Fruit fly (Drosophila melanogaster) whole organism, prepupa: ENCODE results near the gene Ptpmeg2.

Source experiments
- CG11762 ChIP-seq: fragments of 200-800 bp; sonication (Bioruptor generic); optimal IDR thresholded peaks from 3 replicates; lab custom pipeline; 2016; ENCODE audit warnings: missing biosample characterization, missing genetic modification characterization; ENCODE audit not compliant: insufficient read depth
- CG4318 ChIP-seq: fragments of 200-800 bp; sonication (Bioruptor generic); optimal IDR thresholded peaks from 3 replicates; lab custom pipeline; 2017; ENCODE audit warnings: missing biosample characterization, mild to moderate bottlenecking, missing genetic modification characterization
- CG6276 ChIP-seq: fragments of 200-800 bp; sonication (Bioruptor generic); optimal IDR thresholded peaks from 2 replicates; lab custom pipeline; 2017; ENCODE audit warnings: missing biosample characterization, mild to moderate bottlenecking, missing genetic modification characterization
- Hr39 ChIP-seq: fragments of 200-800 bp; sonication (Bioruptor generic); optimal IDR thresholded peaks from 2 replicates; lab custom pipeline; 2016; ENCODE audit warnings: missing biosample characterization, missing genetic modification characterization
- Smox ChIP-seq: fragments of 200-800 bp; sonication (Bioruptor generic); optimal IDR thresholded peaks from 3 replicates; lab custom pipeline; 2016; ENCODE audit warnings: missing biosample characterization, missing genetic modification characterization
- net ChIP-seq: fragments of 200-800 bp; sonication (Bioruptor generic); optimal IDR thresholded peaks from 3 replicates; lab custom pipeline; 2016; ENCODE audit warnings: missing biosample characterization, missing genetic modification characterization
- salr ChIP-seq, 2 experiments: fragments of 200-800 bp; sonication (Bioruptor generic); optimal IDR thresholded peaks; 3 replicates each; lab custom pipeline; 2016 to 2018; ENCODE audit warnings: missing biosample characterization in 2 of 2, missing genetic modification characterization in 2 of 2, mild to moderate bottlenecking in 1 of 2
- svp ChIP-seq: fragments of 200-800 bp; sonication (Bioruptor generic); peaks from one replicate; lab custom pipeline; 2016; ENCODE audit warnings: missing biosample characterization, missing genetic modification characterization
- topi ChIP-seq: fragments of 200-800 bp; sonication (Bioruptor generic); optimal IDR thresholded peaks from 3 replicates; lab custom pipeline; 2016; ENCODE audit warnings: missing biosample characterization, missing genetic modification characterization

dm6 chrX:9684158-9684557 lies 25.2 kb upstream of the Ptpmeg2 start:
- TF ChIP-seq topi (GFP tag; lab: Kevin White, UChicago) (no peak), Hr39 (GFP tag; lab: Kevin White, UChicago) (no peak), salr (GFP tag; optimal IDR thresholded peaks at IDR 0.05; lab: Kevin White, UChicago) (peak in 1 of 2 experiments; percentile 53), CG11762 (GFP tag; lab: Kevin White, UChicago) (no peak), net (GFP tag; lab: Kevin White, UChicago) (peak; percentile 34), Smox (GFP tag; lab: Kevin White, UChicago) (no peak), CG6276 (no peak), svp (GFP tag; lab: Kevin White, UChicago) (no peak), CG4318 (GFP tag; lab: Kevin White, UChicago) (no peak)
